Worm (Caenorhabditis elegans): ENCODE measurements around the gene nlp-19.

DNA sequence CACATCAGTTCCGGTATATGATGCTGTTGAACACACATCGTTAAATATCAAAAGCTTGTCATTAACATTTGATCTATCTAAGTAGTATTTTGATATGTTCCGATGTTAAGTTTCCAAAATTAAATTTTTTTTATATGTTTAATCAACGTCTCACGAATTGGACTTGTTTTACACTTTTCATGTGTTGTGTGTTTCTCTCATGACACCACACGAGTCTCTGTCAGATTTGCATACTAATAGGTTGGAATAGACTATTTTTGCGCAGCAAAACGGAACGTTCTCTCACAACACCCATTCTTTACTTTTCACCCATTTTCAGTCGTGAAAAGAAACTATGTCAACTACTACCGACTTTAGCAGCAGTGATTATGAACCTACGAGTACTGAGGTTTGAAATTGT is 12.1 kb downstream of the nlp-19 start, which contains the start of gene K09C8.8:
- TF ChIP-seq flt-1 (GFP tag; IDR thresholded peaks at IDR 0.05) (no peak), med-1 (GFP tag; optimal IDR thresholded peaks at IDR 0.05; ENCODE audit: insufficient read depth) (no peak), ztf-23 (GFP tag; IDR thresholded peaks at IDR 0.05) (no peak), cog-1 (tag; optimal IDR thresholded peaks at IDR 0.05) (no peak), klf-2 (GFP tag; conservative IDR thresholded peaks at IDR 0.05) (no peak), ztf-29 (GFP tag; IDR thresholded peaks at IDR 0.05) (no peak), tab-1 (GFP tag; IDR thresholded peaks at IDR 0.05) (no peak), T22C8.4 (GFP tag; IDR thresholded peaks at IDR 0.05) (no peak)
